Fruit fly (Drosophila melanogaster) whole organism, embryonic: Measurements from ENCODE around the gene dia.

Source experiments
- ATbp ChIP-seq: fragments of 200-800 bp; sonication (Bioruptor generic); optimal IDR thresholded peaks from 2 replicates; lab custom pipeline; 2017; ENCODE audit warnings: missing biosample characterization, mild to moderate bottlenecking, missing genetic modification characterization, missing genetic modification reagents
- BEAF-32 ChIP-seq: fragments of 200-800 bp; sonication (Bioruptor generic); optimal IDR thresholded peaks from 3 replicates; lab custom pipeline; 2017; ENCODE audit warnings: missing biosample characterization, missing genetic modification characterization, mild to moderate bottlenecking, moderate library complexity, missing genetic modification reagents
- CG10565 ChIP-seq: fragments of 200-800 bp; sonication (Bioruptor generic); optimal IDR thresholded peaks from 3 replicates; lab custom pipeline; 2016; ENCODE audit warnings: missing biosample characterization, mild to moderate bottlenecking, missing genetic modification characterization
- CG10654 ChIP-seq: fragments of 200-800 bp; sonication (Bioruptor generic); optimal IDR thresholded peaks from 2 replicates; lab custom pipeline; 2016; ENCODE audit warnings: missing biosample characterization, missing genetic modification characterization
- CG11723 ChIP-seq: fragments of 200-800 bp; sonication (Bioruptor generic); optimal IDR thresholded peaks from 2 replicates; lab custom pipeline; 2017; ENCODE audit warnings: missing biosample characterization, mild to moderate bottlenecking, missing genetic modification characterization
- CG13296 ChIP-seq: fragments of 200-800 bp; sonication (Bioruptor generic); optimal IDR thresholded peaks from 3 replicates; lab custom pipeline; 2018; ENCODE audit warnings: missing biosample characterization, mild to moderate bottlenecking, missing genetic modification characterization
- CG14014 ChIP-seq: fragments of 200-800 bp; sonication (Bioruptor generic); IDR thresholded peaks from 2 replicates; pipeline ENCODE4 v1.3.6; 2022; ENCODE audit warnings: missing biosample characterization, missing genetic modification characterization
- CG15601 ChIP-seq: fragments of 200-800 bp; sonication (Bioruptor generic); optimal IDR thresholded peaks from 3 replicates; lab custom pipeline; 2019; ENCODE audit warnings: missing biosample characterization, mild to moderate bottlenecking, missing genetic modification characterization, moderate library complexity
- CG1603 ChIP-seq: fragments of 200-800 bp; sonication (Bioruptor generic); optimal IDR thresholded peaks from 2 replicates; lab custom pipeline; 2019; ENCODE audit warnings: missing biosample characterization, mild to moderate bottlenecking, missing genetic modification characterization, moderate library complexity
- CG16863 ChIP-seq: fragments of 200-800 bp; sonication (Bioruptor generic); optimal IDR thresholded peaks from 3 replicates; lab custom pipeline; 2016; ENCODE audit warnings: missing biosample characterization, missing genetic modification characterization
- CG3407 ChIP-seq: fragments of 200-800 bp; sonication (Bioruptor generic); optimal IDR thresholded peaks from 2 replicates; lab custom pipeline; 2018; ENCODE audit warnings: missing biosample characterization, mild to moderate bottlenecking, missing genetic modification characterization
- CG34422 ChIP-seq: fragments of 200-800 bp; sonication (Bioruptor generic); IDR thresholded peaks from 3 replicates; pipeline ENCODE4 v1.3.6; 2022; ENCODE audit warnings: missing biosample characterization, missing genetic modification characterization
- CG4730 ChIP-seq: fragments of 200-800 bp; sonication (Bioruptor generic); IDR thresholded peaks from 2 replicates; pipeline ENCODE4 v1.3.6; 2022; ENCODE audit warnings: missing biosample characterization, missing genetic modification characterization
- CG5180 ChIP-seq: fragments of 200-800 bp; sonication (Bioruptor generic); optimal IDR thresholded peaks from 3 replicates; lab custom pipeline; 2017; ENCODE audit warnings: missing biosample characterization, missing genetic modification characterization, mild to moderate bottlenecking, moderate library complexity, missing genetic modification reagents
- CG8765 ChIP-seq: fragments of 200-800 bp; sonication (Bioruptor generic); IDR thresholded peaks from 2 replicates; pipeline ENCODE4 v1.3.6; 2022; ENCODE audit warnings: missing biosample characterization, missing genetic modification characterization
- CG8944 ChIP-seq: fragments of 200-800 bp; sonication (Bioruptor generic); optimal IDR thresholded peaks from 3 replicates; lab custom pipeline; 2016; ENCODE audit warnings: missing biosample characterization, missing genetic modification characterization
- CG9437 ChIP-seq: fragments of 200-800 bp; sonication (Bioruptor generic); optimal IDR thresholded peaks from 2 replicates; lab custom pipeline; 2018; ENCODE audit warnings: missing biosample characterization, mild to moderate bottlenecking, missing genetic modification characterization
- Dref ChIP-seq: fragments of 200-800 bp; sonication (Bioruptor generic); IDR thresholded peaks from 2 replicates; pipeline ENCODE4 v1.3.6; 2022; ENCODE audit warnings: missing biosample characterization, missing genetic modification characterization
- Drgx ChIP-seq: fragments of 200-800 bp; sonication (Bioruptor generic); IDR thresholded peaks from 2 replicates; pipeline ENCODE4 v1.3.6; 2022; ENCODE audit warnings: missing biosample characterization, missing genetic modification characterization
- E2f2 ChIP-seq: fragments of 200-800 bp; sonication (Bioruptor generic); IDR thresholded peaks from 2 replicates; pipeline ENCODE4 v1.3.6; 2022; ENCODE audit warnings: missing biosample characterization, missing genetic modification characterization
- Fer1 ChIP-seq: fragments of 200-800 bp; sonication (Bioruptor generic); optimal IDR thresholded peaks from 2 replicates; lab custom pipeline; 2017; ENCODE audit warnings: missing biosample characterization, mild to moderate bottlenecking, missing genetic modification characterization
- Fer3 ChIP-seq: fragments of 200-800 bp; sonication (Bioruptor generic); optimal IDR thresholded peaks from 2 replicates; lab custom pipeline; 2018; ENCODE audit warnings: missing biosample characterization, mild to moderate bottlenecking, missing genetic modification characterization, moderate library complexity
- H15 ChIP-seq: fragments of 200-800 bp; sonication (Bioruptor generic); IDR thresholded peaks from 3 replicates; pipeline ENCODE4 v1.3.6; 2022; ENCODE audit warnings: missing biosample characterization, missing genetic modification characterization
- Hr51 ChIP-seq, 2 experiments: fragments of 200-800 bp; sonication (Bioruptor generic); optimal IDR thresholded peaks; 2 replicates in 1 of 2; 3 replicates in 1 of 2; lab custom pipeline; 2016 to 2018; ENCODE audit warnings: missing biosample characterization in 2 of 2, missing genetic modification characterization in 2 of 2, mild to moderate bottlenecking in 1 of 2, moderate library complexity in 1 of 2
- Kr ChIP-seq: fragments of 200-800 bp; sonication (Bioruptor generic); optimal IDR thresholded peaks from 2 replicates; lab custom pipeline; 2017; ENCODE audit warnings: missing biosample characterization, mild to moderate bottlenecking, missing genetic modification characterization
- Mes4 ChIP-seq: fragments of 200-800 bp; sonication (Bioruptor generic); optimal IDR thresholded peaks from 2 replicates; lab custom pipeline; 2016; ENCODE audit warnings: missing biosample characterization, missing genetic modification characterization
- Poxn ChIP-seq: fragments of 200-800 bp; sonication (Bioruptor generic); IDR thresholded peaks from 2 replicates; pipeline ENCODE4 v1.3.6; 2022; ENCODE audit warnings: missing biosample characterization, missing genetic modification characterization
- Ptx1 ChIP-seq: fragments of 200-800 bp; sonication (Bioruptor generic); IDR thresholded peaks from 2 replicates; pipeline ENCODE4 v1.3.6; 2022; ENCODE audit warnings: missing biosample characterization, missing genetic modification characterization
- Six4 ChIP-seq: fragments of 200-800 bp; sonication (Bioruptor generic); optimal IDR thresholded peaks from 2 replicates; lab custom pipeline; 2016; ENCODE audit warnings: missing biosample characterization, missing genetic modification characterization
- Sry-δ ChIP-seq: fragments of 200-800 bp; sonication (Bioruptor generic); optimal IDR thresholded peaks from 2 replicates; lab custom pipeline; 2016; ENCODE audit warnings: missing biosample characterization, missing genetic modification characterization
- Stat92E ChIP-seq, 3 experiments: fragments of >200 bp in 2 of 3; fragments of 200-800 bp in 1 of 3; sonication (Bioruptor generic) in 1 of 3; optimal IDR thresholded peaks; 2 replicates each; lab custom pipeline; 2017 to 2019; ENCODE audit warnings: missing biosample characterization in 3 of 3, missing genetic modification characterization in 3 of 3, mild to moderate bottlenecking in 1 of 3, moderate library complexity in 1 of 3
- TFAM ChIP-seq: fragments of 200-800 bp; sonication (Bioruptor generic); optimal IDR thresholded peaks from 2 replicates; lab custom pipeline; 2017; ENCODE audit warnings: missing biosample characterization, missing genetic modification characterization, inconsistent platforms
- Xrp1 ChIP-seq: fragments of 200-800 bp; sonication (Bioruptor generic); IDR thresholded peaks from 2 replicates; pipeline ENCODE4 v1.3.6; 2022; ENCODE audit warnings: missing biosample characterization, missing genetic modification characterization
- br ChIP-seq: fragments of >200 bp; optimal IDR thresholded peaks from 2 replicates; lab custom pipeline; 2017
- croc ChIP-seq: fragments of 200-800 bp; sonication (Bioruptor generic); conservative IDR thresholded peaks from 3 replicates; pipeline ENCODE4 v1.3.6; 2022; ENCODE audit warnings: missing biosample characterization, missing genetic modification characterization
- disco-r ChIP-seq: fragments of 200-800 bp; sonication (Bioruptor generic); optimal IDR thresholded peaks from 2 replicates; lab custom pipeline; 2016; ENCODE audit warnings: missing biosample characterization, missing genetic modification characterization
- esg ChIP-seq: fragments of 200-800 bp; sonication (Bioruptor generic); conservative IDR thresholded peaks from 2 replicates; pipeline ENCODE4 v1.3.6; 2022; ENCODE audit warnings: missing biosample characterization, missing genetic modification characterization
- exex ChIP-seq: fragments of 200-800 bp; sonication (Bioruptor generic); optimal IDR thresholded peaks from 4 replicates; lab custom pipeline; 2018; ENCODE audit warnings: missing biosample characterization, mild to moderate bottlenecking, missing genetic modification characterization, moderate library complexity
- her ChIP-seq: fragments of 200-800 bp; sonication (Bioruptor generic); optimal IDR thresholded peaks from 2 replicates; lab custom pipeline; 2016; ENCODE audit warnings: missing biosample characterization, missing genetic modification characterization
- hkb ChIP-seq, 2 experiments: fragments of 200-800 bp in 1 of 2; fragments of >200 bp in 1 of 2; sonication (Bioruptor generic) in 1 of 2; IDR thresholded peaks in 1 of 2; optimal IDR thresholded peaks in 1 of 2; 2 replicates each; pipeline versions ENCODE4 v1.3.6 to Lab custom; 2017 to 2022; ENCODE audit warnings: missing biosample characterization in 1 of 2, missing genetic modification characterization in 1 of 2
- nerfin-2 ChIP-seq: fragments of 200-800 bp; sonication (Bioruptor generic); IDR thresholded peaks from 2 replicates; pipeline ENCODE4 v1.3.6; 2022; ENCODE audit warnings: missing biosample characterization, missing genetic modification characterization; ENCODE audit not compliant: partially characterized antibody
- pan ChIP-seq, 4 experiments: fragments of >200 bp in 3 of 4; fragments of 200-800 bp in 1 of 4; sonication (Bioruptor generic) in 1 of 4; optimal IDR thresholded peaks in 3 of 4; IDR thresholded peaks in 1 of 4; 2 replicates each; pipeline versions ENCODE4 v1.3.6 to Lab custom; 2017 to 2022; ENCODE audit warnings: missing biosample characterization in 2 of 4, missing genetic modification characterization in 2 of 4, mixed read lengths in 1 of 4
- pb ChIP-seq: fragments of 200-800 bp; sonication (Bioruptor generic); optimal IDR thresholded peaks from 3 replicates; lab custom pipeline; 2016; ENCODE audit warnings: missing biosample characterization, missing genetic modification characterization
- psq ChIP-seq: fragments of 200-800 bp; sonication (Bioruptor generic); optimal IDR thresholded peaks from 2 replicates; lab custom pipeline; 2017; ENCODE audit warnings: missing biosample characterization, missing genetic modification characterization
- shn ChIP-seq: fragments of 200-800 bp; sonication (Bioruptor generic); optimal IDR thresholded peaks from 3 replicates; lab custom pipeline; 2016; ENCODE audit warnings: missing biosample characterization, missing genetic modification characterization
- slbo ChIP-seq: fragments of 200-800 bp; sonication (Bioruptor generic); IDR thresholded peaks from 2 replicates; pipeline ENCODE4 v1.3.6; 2022; ENCODE audit warnings: missing biosample characterization, missing genetic modification characterization
- sna ChIP-seq: fragments of 200-800 bp; sonication (Bioruptor generic); IDR thresholded peaks from 2 replicates; pipeline ENCODE4 v1.3.6; 2022; ENCODE audit warnings: missing biosample characterization, missing genetic modification characterization; ENCODE audit not compliant: partially characterized antibody
- tup ChIP-seq: fragments of 200-800 bp; sonication (Bioruptor generic); optimal IDR thresholded peaks from 2 replicates; lab custom pipeline; 2016; ENCODE audit warnings: missing biosample characterization, mild to moderate bottlenecking, missing genetic modification characterization, moderate library complexity
- unc-4 ChIP-seq: fragments of 200-800 bp; sonication (Bioruptor generic); IDR thresholded peaks from 2 replicates; pipeline ENCODE4 v1.3.6; 2022; ENCODE audit warnings: missing biosample characterization, missing genetic modification characterization; ENCODE audit not compliant: partially characterized antibody

The dia gene

dm6 chr2L:20758188-20758846 lies 373 bp downstream of the dia start (continued):
- TF ChIP-seq Sry-δ (GFP tag; lab: Kevin White, UChicago) (no peak), Hr51 (GFP tag; optimal IDR thresholded peaks at IDR 0.05; lab: Kevin White, UChicago) (no peak), Dref (GFP tag; lab: Robert Waterston, UW) (no peak), Fer3 (tag; lab: Kevin White, UChicago) (no peak), H15 (GFP tag; lab: Robert Waterston, UW) (no peak), Fer1 (peak; percentile 4), Stat92E (GFP tag; optimal IDR thresholded peaks at IDR 0.05; lab: Kevin White, UChicago) (peak in 1 of 3 experiments; percentile 88), TFAM (GFP tag; lab: Kevin White, UChicago) (no peak), Drgx (GFP tag; lab: Robert Waterston, UW) (peak; percentile 69), Six4 (GFP tag; lab: Kevin White, UChicago) (no peak), Kr (GFP tag; lab: Kevin White, UChicago) (no peak), disco-r (GFP tag; lab: Kevin White, UChicago) (no peak), E2f2 (0 out of 2 replicates have a peak, but pooled peaks have one; percentile 27), Xrp1 (GFP tag; lab: Robert Waterston, UW) (0 out of 2 replicates have a peak, but pooled peaks have one; percentile 9), CG4730 (GFP tag; lab: Robert Waterston, UW) (no peak), br (lab: Kevin White, UChicago) (no peak), CG15601 (peak; percentile 0), croc (GFP tag; lab: Robert Waterston, UW) (no peak), Poxn (GFP tag; lab: Robert Waterston, UW) (no peak), exex (tag; lab: Kevin White, UChicago) (no peak), ATbp (peak; percentile 11), Mes4 (GFP tag; lab: Kevin White, UChicago) (no peak), slbo (GFP tag; lab: Robert Waterston, UW) (peak; percentile 25; the same call in 1 of the 2 replicates), BEAF-32 (GFP tag; lab: Kevin White, UChicago) (no peak), CG3407 (GFP tag; lab: Kevin White, UChicago) (no peak), CG1603 (no peak), pan (optimal IDR thresholded peaks at IDR 0.05; lab: Kevin White, UChicago) (no peak), pan (GFP tag; optimal IDR thresholded peaks at IDR 0.05 in 1 of 2, IDR thresholded peaks at IDR 0.05 in 1 of 2) (no peak), CG11723 (no peak), hkb (optimal IDR thresholded peaks at IDR 0.05; lab: Kevin White, UChicago) (no peak), hkb (GFP tag; IDR thresholded peaks at IDR 0.05; lab: Robert Waterston, UW) (no peak; the same call in 1 of the 2 replicates), pb (GFP tag; lab: Kevin White, UChicago) (peak; percentile 17), esg (no peak), CG13296 (GFP tag; lab: Kevin White, UChicago) (peak; percentile 16), her (GFP tag; lab: Kevin White, UChicago) (peak; percentile 32), psq (GFP tag; lab: Kevin White, UChicago) (no peak), CG14014 (GFP tag; lab: Robert Waterston, UW) (no peak), CG10565 (no peak), sna (GFP tag; lab: Robert Waterston, UW) (no peak), tup (GFP tag; lab: Kevin White, UChicago) (no peak), Ptx1 (GFP tag; lab: Robert Waterston, UW) (0 out of 2 replicates have a peak, but pooled peaks have one; percentile 11), CG8765 (GFP tag; lab: Robert Waterston, UW) (no peak), nerfin-2 (GFP tag; lab: Robert Waterston, UW) (no peak), CG5180 (GFP tag; lab: Kevin White, UChicago) (no peak), unc-4 (GFP tag; lab: Robert Waterston, UW) (no peak), CG10654 (GFP tag; lab: Kevin White, UChicago) (no peak), CG9437 (GFP tag; lab: Kevin White, UChicago) (peak; percentile 0), CG16863 (GFP tag; lab: Kevin White, UChicago) (no peak), shn (GFP tag; lab: Kevin White, UChicago) (no peak), CG34422 (GFP tag; lab: Robert Waterston, UW) (peak; percentile 66; the same call in 1 of the 3 replicates), CG8944 (GFP tag; lab: Kevin White, UChicago) (no peak)
